Worm (Caenorhabditis elegans): ENCODE results near the gene sre-21.

The sre-21 gene

ce11 chrV:17812127-17812526 lies 39.1 kb upstream of the sre-21 start:
- no peak for TF ChIP-seq rec-8 (tag; optimal IDR thresholded peaks at IDR 0.05)
- no peak for TF ChIP-seq nfya-1 (tag; optimal IDR thresholded peaks at IDR 0.05; ENCODE audit: borderline replicate concordance, insufficient read depth)
- no peak for TF ChIP-seq F33H1.4 (GFP tag; IDR thresholded peaks at IDR 0.05)
- no peak for TF ChIP-seq C17E4.6 (GFP tag; IDR thresholded peaks at IDR 0.05)
- peak; percentile 94 for TF ChIP-seq zfh-2 (GFP tag; conservative IDR thresholded peaks at IDR 0.05)
- TF ChIP-seq nhr-120 (GFP tag; IDR thresholded peaks at IDR 0.05), result 0 out of 2 replicates have a peak, but pooled peaks have one; percentile 27
- TF ChIP-seq lsl-1 (GFP tag; optimal IDR thresholded peaks at IDR 0.05), result no peak
- no peak for TF ChIP-seq rpc-1 (optimal IDR thresholded peaks at IDR 0.05)
- no peak for TF ChIP-seq rpc-1 (tag; optimal IDR thresholded peaks at IDR 0.05)
- peak; percentile 82; the same call in 1 of the 2 replicates for TF ChIP-seq egrh-3 (GFP tag; IDR thresholded peaks at IDR 0.05)
- no peak for TF ChIP-seq aptf-3 (GFP tag; IDR thresholded peaks at IDR 0.05)
- no peak for TF ChIP-seq cebp-2 (GFP tag; IDR thresholded peaks at IDR 0.05)
- 0 out of 2 replicates have a peak, but pooled peaks have one; percentile 43 for TF ChIP-seq madf-3 (GFP tag; IDR thresholded peaks at IDR 0.05)
- no peak for TF ChIP-seq sptf-2 (GFP tag; optimal IDR thresholded peaks at IDR 0.05)
- no peak for TF ChIP-seq ekl-4 (GFP tag; IDR thresholded peaks at IDR 0.05)
- TF ChIP-seq mel-28 (tag; optimal IDR thresholded peaks at IDR 0.05; ENCODE audit: borderline replicate concordance), result no peak
- TF ChIP-seq F39B2.1 (GFP tag; IDR thresholded peaks at IDR 0.05), result 0 out of 2 replicates have a peak, but pooled peaks have one; percentile 33
- no peak for TF ChIP-seq bed-2 (GFP tag; IDR thresholded peaks at IDR 0.05)
- TF ChIP-seq F37B4.10 (GFP tag; IDR thresholded peaks at IDR 0.05), result no peak
- 0 out of 2 replicates have a peak, but pooled peaks have one; percentile 11 for TF ChIP-seq dox-1 (GFP tag; IDR thresholded peaks at IDR 0.05)
- no peak for TF ChIP-seq attf-6 (GFP tag; IDR thresholded peaks at IDR 0.05)

ce11 chrV:17810053-17810452 lies 37.0 kb upstream of the sre-21 start, which contains the start of gene srh-296:
TSS of gene srh-296 (plus strand) at chrV:17810353.
- TF ChIP-seq mcd-1 (GFP tag; IDR thresholded peaks at IDR 0.05), result no peak
- no peak for TF ChIP-seq atf-7 (tag; optimal IDR thresholded peaks at IDR 0.05)
- TF ChIP-seq him-1 (tag; optimal IDR thresholded peaks at IDR 0.05), result no peak
- no peak for TF ChIP-seq madf-8 (GFP tag; conservative IDR thresholded peaks at IDR 0.05)
- TF ChIP-seq K12H6.12 (tag; optimal IDR thresholded peaks at IDR 0.05), result no peak
- TF ChIP-seq F33H1.4 (GFP tag; IDR thresholded peaks at IDR 0.05), result no peak
- no peak for TF ChIP-seq ztf-25 (GFP tag; IDR thresholded peaks at IDR 0.05)
- TF ChIP-seq tlf-1 (GFP tag; optimal IDR thresholded peaks at IDR 0.05), result no peak
- no peak for TF ChIP-seq lsl-1 (GFP tag; optimal IDR thresholded peaks at IDR 0.05)
- TF ChIP-seq lsy-27 (tag; optimal IDR thresholded peaks at IDR 0.05; ENCODE audit: borderline replicate concordance, insufficient read depth), result no peak
- TF ChIP-seq F49E8.2 (tag; optimal IDR thresholded peaks at IDR 0.05; ENCODE audit: insufficient read depth), result no peak
- TF ChIP-seq hmg-1.2 (GFP tag; IDR thresholded peaks at IDR 0.05), result no peak
- TF ChIP-seq die-1 (tag; optimal IDR thresholded peaks at IDR 0.05), result no peak
- no peak for TF ChIP-seq madf-10 (tag; optimal IDR thresholded peaks at IDR 0.05)
- TF ChIP-seq hrde-1 (tag; optimal IDR thresholded peaks at IDR 0.05; ENCODE audit: borderline replicate concordance), result no peak

ce11 chrV:17805323-17805722 lies 32.3 kb upstream of the sre-21 start, which contains the start of gene srh-291:
TSS of gene srh-291 (plus strand) at chrV:17805623.
- TF ChIP-seq attf-3 (GFP tag; conservative IDR thresholded peaks at IDR 0.05) (no peak), akir-1 (GFP tag; optimal IDR thresholded peaks at IDR 0.05) (no peak), nhr-27 (tag; optimal IDR thresholded peaks at IDR 0.05) (no peak), nhr-80 (tag; optimal IDR thresholded peaks at IDR 0.05) (no peak), snpc-1.1 (tag; optimal IDR thresholded peaks at IDR 0.05; ENCODE audit: insufficient read depth) (no peak), lin-35 (GFP tag; optimal IDR thresholded peaks at IDR 0.05) (no peak), pbrm-1 (GFP tag; IDR thresholded peaks at IDR 0.05) (no peak), F49E8.2 (tag; optimal IDR thresholded peaks at IDR 0.05; ENCODE audit: insufficient read depth) (no peak), dpl-1 (GFP tag; optimal IDR thresholded peaks at IDR 0.05) (no peak), mel-28 (tag; optimal IDR thresholded peaks at IDR 0.05; ENCODE audit: borderline replicate concordance) (no peak), Y56A3A.18 (GFP tag; IDR thresholded peaks at IDR 0.05) (no peak), hsf-1 (GFP tag; IDR thresholded peaks at IDR 0.05) (no peak), F10E7.11 (tag; optimal IDR thresholded peaks at IDR 0.05) (no peak)

Data from whole organism, young adult.